Fruit fly (Drosophila melanogaster) whole organism: ENCODE measurements around the gene CG18233.

Experiments used
- EcR ChIP-seq, 2 experiments: fragments of >200 bp; optimal IDR thresholded peaks; 2 replicates each; lab custom pipeline; 2017; ENCODE audit warnings: missing biosample characterization in 2 of 2, missing genetic modification characterization in 2 of 2, missing genetic modification reagents in 2 of 2
- usp ChIP-seq: fragments of >200 bp; optimal IDR thresholded peaks from 2 replicates; lab custom pipeline; 2017; ENCODE audit warnings: missing biosample characterization, missing genetic modification characterization, mixed read lengths

DNA sequence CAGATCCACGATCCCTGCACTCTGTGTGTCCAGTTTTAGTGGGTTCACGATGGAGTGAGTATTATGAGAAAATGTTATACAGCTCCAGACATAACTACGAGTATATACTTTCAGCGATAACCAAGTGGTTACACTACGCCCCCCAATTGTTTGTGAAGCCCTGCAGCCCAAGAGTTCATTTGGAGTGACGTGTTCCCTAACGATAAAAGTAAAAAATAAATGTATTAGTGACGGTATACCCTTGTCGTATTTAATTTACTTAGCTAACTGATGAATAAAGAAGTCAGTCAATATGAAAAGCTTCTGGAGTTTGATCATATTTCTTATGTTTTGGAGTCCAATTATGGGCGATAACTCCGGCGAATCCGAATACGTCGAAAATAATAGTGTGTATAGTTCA lies 1.9 kb downstream of the CG18233 start, which contains the start of gene CG18231:
- TF ChIP-seq EcR (GFP tag; optimal IDR thresholded peaks at IDR 0.05; lab: Kevin White, UChicago) = no peak
- TF ChIP-seq usp = no peak
